Fruit fly (Drosophila melanogaster): ENCODE measurements around the gene Psf1.

The Psf1 gene

dm6 chr3L:1258547-1258946 lies 11.1 kb upstream of the Psf1 start (continued):
- TF ChIP-seq Hmr (GFP tag; optimal IDR thresholded peaks at IDR 0.05) (peak; percentile 8), slbo (GFP tag; IDR thresholded peaks at IDR 0.05) (peak; percentile 70), CG11456 (GFP tag; IDR thresholded peaks at IDR 0.05) (no peak), ham (GFP tag; IDR thresholded peaks at IDR 0.05) (no peak), CG12659 (GFP tag; optimal IDR thresholded peaks at IDR 0.05) (peak; percentile 17), CG4707 (GFP tag; optimal IDR thresholded peaks at IDR 0.05) (no peak), Pdp1 (GFP tag; optimal IDR thresholded peaks at IDR 0.05) (no peak), fd3F (GFP tag; optimal IDR thresholded peaks at IDR 0.05) (peak; percentile 43), CG6272 (GFP tag; IDR thresholded peaks at IDR 0.05) (no peak), Meics (GFP tag; optimal IDR thresholded peaks at IDR 0.05) (peak; percentile 34), p53 (GFP tag; optimal IDR thresholded peaks at IDR 0.05) (no peak), CkIIα-i1 (GFP tag; IDR thresholded peaks at IDR 0.05) (no peak), CG7963 (GFP tag; IDR thresholded peaks at IDR 0.05; ENCODE audit: partially characterized antibody) (no peak), Dek (tag; optimal IDR thresholded peaks at IDR 0.05) (peak; percentile 28), lov (optimal IDR thresholded peaks at IDR 0.05) (no peak), lov (GFP tag; IDR thresholded peaks at IDR 0.05) (no peak), Atf6 (GFP tag; IDR thresholded peaks at IDR 0.05) (peak; percentile 66; the same call in 1 of the 2 replicates), cwo (GFP tag; optimal IDR thresholded peaks at IDR 0.05) (peak; percentile 61), pfk (GFP tag; optimal IDR thresholded peaks at IDR 0.05) (no peak), gro (GFP tag; optimal IDR thresholded peaks at IDR 0.05) (no peak), CG11723 (GFP tag; optimal IDR thresholded peaks at IDR 0.05) (no peak), Abd-B (GFP tag; optimal IDR thresholded peaks at IDR 0.05) (peak; percentile 4), mirr (GFP tag; optimal IDR thresholded peaks at IDR 0.05) (no peak), CG15269 (tag; optimal IDR thresholded peaks at IDR 0.05) (peak; percentile 69), CG6683 (GFP tag; optimal IDR thresholded peaks at IDR 0.05) (no peak), HLHmδ (GFP tag; optimal IDR thresholded peaks at IDR 0.05) (no peak), CG14441 (GFP tag; IDR thresholded peaks at IDR 0.05) (peak; percentile 41; the same call in 1 of the 2 replicates), CG8924 (tag; optimal IDR thresholded peaks at IDR 0.05) (peak; percentile 27), br (optimal IDR thresholded peaks at IDR 0.05) (no peak), esg (GFP tag; conservative IDR thresholded peaks at IDR 0.05) (peak; percentile 29), CG1233 (GFP tag; optimal IDR thresholded peaks at IDR 0.05) (peak; percentile 3), CG6854 (GFP tag; optimal IDR thresholded peaks at IDR 0.05) (no peak), row (GFP tag; IDR thresholded peaks at IDR 0.05) (peak; percentile 69), CoRest (tag; optimal IDR thresholded peaks at IDR 0.05) (peak; percentile 40), sob (GFP tag; IDR thresholded peaks at IDR 0.05) (peak; percentile 49; the same call in 1 of the 2 replicates), CG7745 (tag; optimal IDR thresholded peaks at IDR 0.05) (no peak), B-H1 (GFP tag; IDR thresholded peaks at IDR 0.05) (no peak), CG14014 (GFP tag; IDR thresholded peaks at IDR 0.05) (peak; percentile 62; the same call in 1 of the 2 replicates), prd (optimal IDR thresholded peaks at IDR 0.05) (no peak), prd (GFP tag; IDR thresholded peaks at IDR 0.05) (peak; percentile 29; the same call in 1 of the 3 replicates), CG7556 (GFP tag; optimal IDR thresholded peaks at IDR 0.05) (no peak), CG32532 (GFP tag; IDR thresholded peaks at IDR 0.05) (peak; percentile 51), sd (tag; optimal IDR thresholded peaks at IDR 0.05) (peak; percentile 18)
